Fruit fly (Drosophila melanogaster) whole organism, pupa: ENCODE results near the gene CG44098.
A peak's percentile ranks its signal among the peaks of the same experiment; 100 is the strongest.

Source experiments
- CG10348 ChIP-seq: fragments of 200-800 bp; sonication (Bioruptor generic); IDR thresholded peaks from 2 replicates; pipeline ENCODE4 v1.3.6; 2022; ENCODE audit warnings: missing biosample characterization, missing genetic modification characterization
- CG13204 ChIP-seq: fragments of 200-800 bp; sonication (Bioruptor generic); optimal IDR thresholded peaks from 2 replicates; lab custom pipeline; 2018; ENCODE audit warnings: missing biosample characterization, mild to moderate bottlenecking, missing genetic modification characterization, moderate library complexity
- CG15710 ChIP-seq: fragments of 200-800 bp; sonication (Bioruptor generic); optimal IDR thresholded peaks from 2 replicates; lab custom pipeline; 2018; ENCODE audit warnings: missing biosample characterization, mild to moderate bottlenecking, missing genetic modification characterization, moderate library complexity
- CG32121 ChIP-seq: fragments of 200-800 bp; sonication (Bioruptor generic); IDR thresholded peaks from 2 replicates; pipeline ENCODE4 v1.3.6; 2022; ENCODE audit warnings: missing biosample characterization, missing genetic modification characterization
- CG4496 ChIP-seq: fragments of 200-800 bp; sonication (Bioruptor generic); IDR thresholded peaks from 3 replicates; pipeline ENCODE4 v1.3.6; 2022; ENCODE audit warnings: missing biosample characterization, missing genetic modification characterization
- EcR ChIP-seq: fragments of 200-800 bp; sonication (Bioruptor generic); optimal IDR thresholded peaks from 3 replicates; lab custom pipeline; 2019; ENCODE audit warnings: missing biosample characterization, missing genetic modification characterization, mild to moderate bottlenecking, moderate library complexity, missing genetic modification reagents
- Pif1B ChIP-seq: fragments of 200-800 bp; sonication (Bioruptor generic); optimal IDR thresholded peaks from 3 replicates; lab custom pipeline; 2016; ENCODE audit warnings: missing biosample characterization, missing genetic modification characterization
- gl ChIP-seq: fragments of 200-800 bp; sonication (Bioruptor generic); optimal IDR thresholded peaks from 2 replicates; lab custom pipeline; 2018; ENCODE audit warnings: missing biosample characterization, mild to moderate bottlenecking, missing genetic modification characterization
- rn ChIP-seq: fragments of 200-800 bp; sonication (Bioruptor generic); IDR thresholded peaks from 2 replicates; pipeline ENCODE4 v1.3.6; 2022; ENCODE audit warnings: missing biosample characterization, missing genetic modification characterization

- no peak for TF ChIP-seq CG10348 (GFP tag; lab: Robert Waterston, UW)
- TF ChIP-seq EcR (GFP tag; lab: Kevin White, UChicago), result peak; percentile 56
- TF ChIP-seq rn, result no peak
- TF ChIP-seq CG13204 (GFP tag; lab: Kevin White, UChicago), result no peak
- no peak for TF ChIP-seq CG32121 (GFP tag; lab: Robert Waterston, UW)
- no peak for TF ChIP-seq CG15710 (tag; lab: Kevin White, UChicago)
- no peak for TF ChIP-seq Pif1B
- no peak for TF ChIP-seq CG4496
- TF ChIP-seq gl (tag; lab: Kevin White, UChicago), result no peak
Measured at dm6 chr3R:4713775-4714360, 59.1 kb downstream of the CG44098 start, which contains the start of gene eIF3f1.
